Worm (Caenorhabditis elegans): Measurements from ENCODE around the gene Y45F3A.1.
A peak's percentile ranks its signal among the peaks of the same experiment; 100 is the strongest.

Y45F3A.1 gene

DNA sequence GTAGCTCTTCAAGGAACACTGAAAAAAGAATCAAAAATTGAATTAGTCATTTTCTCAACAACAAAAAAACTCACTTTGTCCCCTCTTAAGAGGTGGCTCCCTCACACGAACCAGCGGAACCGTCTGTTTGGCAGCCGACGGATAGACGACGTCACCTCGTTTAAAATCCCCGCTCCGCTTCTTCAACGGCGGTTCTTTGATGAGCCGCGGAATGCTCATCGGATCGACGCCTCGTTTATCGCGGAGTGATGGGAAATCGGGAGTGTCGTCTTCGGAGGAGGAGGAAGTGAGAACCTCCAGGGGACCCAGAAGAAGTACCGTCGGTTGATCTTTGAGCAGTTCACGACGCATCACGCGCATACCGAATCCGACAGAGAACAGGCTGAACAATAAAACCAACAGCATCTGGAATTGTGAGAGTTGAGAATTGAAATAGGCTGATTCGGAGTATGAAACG, 22.9 kb downstream of the Y45F3A.1 start, which contains the start of gene nlp-68:
Gene nlp-68 (minus strand): TSS at position 407 of the 457 bp plus-strand sequence.
- TF ChIP-seq unc-62 (GFP tag; optimal IDR thresholded peaks at IDR 0.05 in 1 of 2) (peak in 1 of 2 experiments; percentile 44), unc-62 (tag; optimal IDR thresholded peaks at IDR 0.05) (no peak), egl-43 (GFP tag; IDR thresholded peaks at IDR 0.05) (no peak), pha-4 (GFP tag; IDR thresholded peaks at IDR 0.05) (no peak), pha-4 (tag; optimal IDR thresholded peaks at IDR 0.05) (no peak), set-16 (GFP tag; IDR thresholded peaks at IDR 0.05) (peak; percentile 67)

DNA sequence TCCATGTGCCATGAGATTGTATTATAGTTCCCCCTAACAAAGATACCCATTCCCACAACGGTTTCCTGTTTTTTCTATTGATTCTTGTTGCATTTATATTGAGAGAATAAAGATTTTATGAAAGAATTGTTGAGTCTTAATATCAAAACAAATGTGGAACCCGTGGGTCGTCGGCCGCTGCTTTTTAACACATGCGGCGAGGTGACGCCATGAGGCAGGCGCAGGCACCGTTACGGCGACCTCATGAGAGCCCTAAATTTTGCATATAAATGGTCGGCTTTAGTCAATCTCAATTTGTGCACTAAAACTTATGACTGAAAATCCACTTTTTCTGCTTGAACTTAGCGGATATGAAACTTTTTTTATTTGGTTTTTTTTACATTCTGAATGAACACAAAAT, 24.2 kb downstream of the Y45F3A.1 start:
- TF ChIP-seq nhr-77 (tag; optimal IDR thresholded peaks at IDR 0.05) (no peak), dpl-1 (GFP tag; optimal IDR thresholded peaks at IDR 0.05) (no peak), tag-97 (GFP tag; IDR thresholded peaks at IDR 0.05) (no peak), daf-12 (tag; optimal IDR thresholded peaks at IDR 0.05) (no peak), mep-1 (tag; optimal IDR thresholded peaks at IDR 0.05) (no peak), zfp-3 (GFP tag; conservative IDR thresholded peaks at IDR 0.05) (0 out of 2 replicates have a peak, but pooled peaks have one; percentile 52), madf-5 (GFP tag; IDR thresholded peaks at IDR 0.05) (no peak), Y105C5A.15 (GFP tag; IDR thresholded peaks at IDR 0.05) (no peak), unc-62 (GFP tag; optimal IDR thresholded peaks at IDR 0.05 in 1 of 2) (no peak), unc-62 (tag; optimal IDR thresholded peaks at IDR 0.05) (no peak), hlh-30 (tag; optimal IDR thresholded peaks at IDR 0.05; ENCODE audit: insufficient read depth) (peak; percentile 38), hif-1 (tag; optimal IDR thresholded peaks at IDR 0.05) (peak in 1 of 2 experiments; percentile 18), nhr-6 (tag; optimal IDR thresholded peaks at IDR 0.05) (no peak), F49E8.2 (tag; optimal IDR thresholded peaks at IDR 0.05; ENCODE audit: borderline replicate concordance) (no peak), ceh-82 (tag; optimal IDR thresholded peaks at IDR 0.05) (no peak), lin-38 (GFP tag; IDR thresholded peaks at IDR 0.05) (0 out of 2 replicates have a peak, but pooled peaks have one; percentile 36), snpc-4 (tag; optimal IDR thresholded peaks at IDR 0.05) (no peak), unc-130 (GFP tag; optimal IDR thresholded peaks at IDR 0.05) (no peak), attf-4 (tag; optimal IDR thresholded peaks at IDR 0.05) (no peak), duxl-1 (tag; optimal IDR thresholded peaks at IDR 0.05; ENCODE audit: poor library complexity) (peak; percentile 14), zfp-2 (tag; optimal IDR thresholded peaks at IDR 0.05) (no peak), lin-15B (tag; optimal IDR thresholded peaks at IDR 0.05) (no peak), ZK337.2 (GFP tag; IDR thresholded peaks at IDR 0.05) (no peak), nhr-25 (tag; optimal IDR thresholded peaks at IDR 0.05; ENCODE audit: borderline replicate concordance, insufficient read depth) (no peak), sdz-12 (GFP tag; optimal IDR thresholded peaks at IDR 0.05) (no peak), hlh-11 (tag; optimal IDR thresholded peaks at IDR 0.05) (peak; percentile 38), Y75B8A.6 (GFP tag; IDR thresholded peaks at IDR 0.05) (0 out of 2 replicates have a peak, but pooled peaks have one; percentile 61), F26F4.8 (GFP tag; conservative IDR thresholded peaks at IDR 0.05) (no peak), ces-1 (GFP tag; optimal IDR thresholded peaks at IDR 0.05) (no peak), nhr-42 (GFP tag; IDR thresholded peaks at IDR 0.05) (peak; percentile 46; the same call in 1 of the 2 replicates), F37D6.2 (tag; optimal IDR thresholded peaks at IDR 0.05) (no peak), arid-1 (GFP tag; conservative IDR thresholded peaks at IDR 0.05) (0 out of 2 replicates have a peak, but pooled peaks have one; percentile 24), dmd-8 (GFP tag; IDR thresholded peaks at IDR 0.05) (no peak), zag-1 (tag; optimal IDR thresholded peaks at IDR 0.05) (no peak), dmd-9 (GFP tag; IDR thresholded peaks at IDR 0.05) (no peak), set-16 (GFP tag; IDR thresholded peaks at IDR 0.05) (no peak), egl-27 (tag; optimal IDR thresholded peaks at IDR 0.05) (no peak), tra-1 (GFP tag; IDR thresholded peaks at IDR 0.05) (no peak), lir-3 (tag; optimal IDR thresholded peaks at IDR 0.05) (no peak), mxl-3 (GFP tag; optimal IDR thresholded peaks at IDR 0.05) (peak; percentile 32), nhr-111 (GFP tag; optimal IDR thresholded peaks at IDR 0.05) (no peak), madf-9 (GFP tag; conservative IDR thresholded peaks at IDR 0.05) (no peak), lin-29 (GFP tag; IDR thresholded peaks at IDR 0.05) (no peak), ctbp-1 (GFP tag; IDR thresholded peaks at IDR 0.05) (0 out of 2 replicates have a peak, but pooled peaks have one; percentile 18), nhr-48 (tag; optimal IDR thresholded peaks at IDR 0.05) (no peak)
